Fruit fly (Drosophila melanogaster) Kc167 (cell line): Measurements from ENCODE around the gene vsg.

Experiments used
- Myc ChIP-seq: fragments of >200 bp; optimal IDR thresholded peaks from 2 replicates; lab custom pipeline; 2017; ENCODE audit warnings: missing external identifiers
- Sin3A ChIP-seq: fragments of >200 bp; optimal IDR thresholded peaks from 2 replicates; lab custom pipeline; 2018; ENCODE audit warnings: missing external identifiers
- insv ChIP-seq: fragments of >200 bp; optimal IDR thresholded peaks from 3 replicates; lab custom pipeline; 2018; ENCODE audit warnings: missing external identifiers
- psq ChIP-seq: fragments of >200 bp; optimal IDR thresholded peaks from 2 replicates; lab custom pipeline; 2017; ENCODE audit warnings: missing external identifiers
- ttk ChIP-seq: sonication (Bioruptor generic); optimal IDR thresholded peaks from 2 replicates; lab custom pipeline; 2017; ENCODE audit warnings: missing external identifiers

- TF ChIP-seq Sin3A (lab: Kevin White, UChicago), result no peak
- no peak for TF ChIP-seq psq
- TF ChIP-seq insv (lab: Kevin White, UChicago), result no peak
- TF ChIP-seq ttk, result no peak
- TF ChIP-seq Myc, result no peak
These were observed at the start of gene vsg for dm6 chr3L:9713828-9714536.
